Worm (Caenorhabditis elegans): ENCODE measurements around the gene ubxn-2.
A peak's percentile ranks its signal among the peaks of the same experiment; 100 is the strongest.

ubxn-2 gene

DNA sequence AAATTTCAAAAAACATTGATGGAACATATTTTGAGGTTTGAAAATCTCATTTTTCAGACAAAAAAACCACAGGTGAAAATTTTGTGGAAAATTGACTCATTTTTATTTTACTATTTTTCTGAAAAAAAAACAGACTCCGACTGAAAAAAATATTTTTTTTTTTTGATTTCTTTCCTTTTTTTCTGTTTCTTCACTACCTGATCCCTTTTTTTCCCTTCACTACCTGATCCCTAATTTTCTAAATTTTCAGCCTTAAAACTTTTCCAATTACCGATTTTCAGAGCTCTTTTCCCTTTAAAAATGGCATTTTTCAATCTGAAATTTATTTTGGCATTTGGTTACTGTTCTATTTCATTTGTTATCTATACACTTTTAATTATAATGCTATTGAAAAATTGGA is 36.8 kb upstream of the ubxn-2 start, which contains the start of gene Y54G2A.77:
Gene Y54G2A.77, plus strand, starts transcription at position 301 of the 400 bp plus-strand sequence.
- no peak for TF ChIP-seq nhr-237 (tag; optimal IDR thresholded peaks at IDR 0.05)
- no peak for TF ChIP-seq grh-1 (GFP tag; IDR thresholded peaks at IDR 0.05)
- no peak for TF ChIP-seq nhr-85 (tag)
- TF ChIP-seq ces-1 (GFP tag; optimal IDR thresholded peaks at IDR 0.05), result no peak
- TF ChIP-seq ceh-90 (tag; optimal IDR thresholded peaks at IDR 0.05), result no peak
- no peak for TF ChIP-seq ztf-11 (tag; optimal IDR thresholded peaks at IDR 0.05)
- no peak for TF ChIP-seq Y116A8C.19 (tag; optimal IDR thresholded peaks at IDR 0.05; ENCODE audit: borderline replicate concordance)
- TF ChIP-seq fkh-10 (GFP tag; optimal IDR thresholded peaks at IDR 0.05), result no peak
- TF ChIP-seq fkh-4 (tag; optimal IDR thresholded peaks at IDR 0.05; ENCODE audit: borderline replicate concordance), result no peak

DNA sequence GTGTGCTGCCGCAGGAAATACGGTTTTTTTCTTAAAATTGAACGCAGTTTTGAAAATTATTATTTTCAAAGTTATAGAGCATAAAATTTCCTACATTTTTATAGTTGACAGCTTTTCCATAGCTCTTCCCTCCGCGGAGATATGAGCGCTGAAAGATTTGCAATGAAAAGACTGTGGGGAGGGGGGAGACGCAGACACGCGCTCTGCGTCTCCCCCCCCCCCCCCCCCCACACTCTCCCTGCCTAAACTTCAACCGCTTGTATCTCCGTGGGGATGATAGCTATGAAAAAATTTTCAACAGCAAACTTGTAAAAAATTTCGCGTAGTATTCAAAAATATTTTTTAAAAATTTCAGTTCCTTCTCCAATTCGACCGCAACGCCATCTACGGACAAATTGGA is 35.9 kb upstream of the ubxn-2 start:
- TF ChIP-seq fkh-10 (GFP tag; optimal IDR thresholded peaks at IDR 0.05) (no peak), unc-30 (tag; optimal IDR thresholded peaks at IDR 0.05) (no peak), irx-1 (tag; optimal IDR thresholded peaks at IDR 0.05) (no peak), ets-5 (GFP tag; IDR thresholded peaks at IDR 0.05) (no peak), lin-14 (GFP tag; optimal IDR thresholded peaks at IDR 0.05) (no peak), sup-37 (GFP tag; optimal IDR thresholded peaks at IDR 0.05) (no peak), alr-1 (tag; optimal IDR thresholded peaks at IDR 0.05; ENCODE audit: borderline replicate concordance) (no peak), ceh-90 (tag; optimal IDR thresholded peaks at IDR 0.05) (no peak), tbx-2 (tag; optimal IDR thresholded peaks at IDR 0.05) (no peak), nhr-71 (tag; optimal IDR thresholded peaks at IDR 0.05) (no peak), rnt-1 (tag; optimal IDR thresholded peaks at IDR 0.05) (no peak), ztf-11 (tag; optimal IDR thresholded peaks at IDR 0.05) (no peak), ceh-88 (GFP tag; IDR thresholded peaks at IDR 0.05) (no peak), nhr-84 (tag; optimal IDR thresholded peaks at IDR 0.05) (no peak), dsc-1 (tag; optimal IDR thresholded peaks at IDR 0.05) (no peak), efl-3 (GFP tag; optimal IDR thresholded peaks at IDR 0.05) (no peak), ces-1 (GFP tag; optimal IDR thresholded peaks at IDR 0.05) (no peak), nhr-76 (tag; optimal IDR thresholded peaks at IDR 0.05) (no peak), unc-130 (tag; optimal IDR thresholded peaks at IDR 0.05) (no peak)

DNA sequence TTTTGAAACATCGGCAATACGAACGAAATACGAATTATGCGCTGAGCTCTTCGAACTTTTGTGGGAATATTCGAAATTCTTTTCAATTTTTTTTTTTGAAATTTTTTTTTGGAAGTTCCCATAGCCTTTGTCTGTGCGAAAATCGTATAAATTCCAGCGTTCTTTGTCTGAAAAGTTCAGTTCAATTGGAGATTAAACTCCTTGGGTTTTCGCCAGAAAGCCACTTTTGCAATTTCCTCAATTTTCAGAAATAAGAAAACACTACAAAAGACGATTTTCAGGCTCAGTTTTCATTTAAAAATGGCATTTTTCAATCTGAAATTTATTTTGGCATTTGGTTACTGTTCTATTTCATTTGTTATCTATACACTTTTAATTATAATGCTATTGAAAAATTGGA is 33.5 kb upstream of the ubxn-2 start, which contains the start of gene Y54G2A.38:
Gene Y54G2A.38, plus strand, starts transcription at position 301 of the 400 bp plus-strand sequence.
- TF ChIP-seq ama-1 (optimal IDR thresholded peaks at IDR 0.05) (no peak), tlp-1 (tag; optimal IDR thresholded peaks at IDR 0.05) (no peak), nhr-71 (tag; optimal IDR thresholded peaks at IDR 0.05) (no peak), unc-98 (GFP tag; IDR thresholded peaks at IDR 0.05) (no peak), unc-62 (GFP tag; optimal IDR thresholded peaks at IDR 0.05) (no peak), unc-30 (tag; optimal IDR thresholded peaks at IDR 0.05) (no peak), fkh-8 (tag; optimal IDR thresholded peaks at IDR 0.05) (no peak), fos-1 (tag; optimal IDR thresholded peaks at IDR 0.05) (no peak), mdl-1 (tag; optimal IDR thresholded peaks at IDR 0.05) (no peak), irx-1 (tag; optimal IDR thresholded peaks at IDR 0.05) (no peak), ztf-4 (tag; optimal IDR thresholded peaks at IDR 0.05) (no peak)

DNA sequence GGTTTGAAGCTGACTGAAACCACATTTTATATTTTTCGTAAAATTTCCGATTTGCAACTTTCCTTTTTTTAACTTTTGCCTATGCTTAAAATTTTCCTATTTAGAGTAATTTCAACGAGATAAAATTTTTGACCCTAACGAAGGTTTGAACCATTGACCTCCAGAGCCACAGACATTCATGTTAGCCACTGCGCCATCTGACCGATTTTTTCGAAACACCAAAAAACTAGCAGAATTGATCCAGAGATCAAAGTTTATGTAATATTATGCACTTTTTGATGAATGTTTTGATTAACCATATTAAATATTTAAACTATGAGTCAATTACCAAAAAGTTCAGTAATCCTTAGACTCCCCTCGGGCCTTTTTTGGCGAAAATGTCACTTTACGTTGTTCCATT is 32.5 kb upstream of the ubxn-2 start:
- TF ChIP-seq unc-62 (GFP tag; optimal IDR thresholded peaks at IDR 0.05) (no peak), vab-15 (tag; optimal IDR thresholded peaks at IDR 0.05) (no peak), jun-1 (tag; optimal IDR thresholded peaks at IDR 0.05) (no peak), lin-39 (tag; optimal IDR thresholded peaks at IDR 0.05) (no peak), egl-13 (tag; optimal IDR thresholded peaks at IDR 0.05) (no peak), nhr-11 (tag; optimal IDR thresholded peaks at IDR 0.05) (no peak)

DNA sequence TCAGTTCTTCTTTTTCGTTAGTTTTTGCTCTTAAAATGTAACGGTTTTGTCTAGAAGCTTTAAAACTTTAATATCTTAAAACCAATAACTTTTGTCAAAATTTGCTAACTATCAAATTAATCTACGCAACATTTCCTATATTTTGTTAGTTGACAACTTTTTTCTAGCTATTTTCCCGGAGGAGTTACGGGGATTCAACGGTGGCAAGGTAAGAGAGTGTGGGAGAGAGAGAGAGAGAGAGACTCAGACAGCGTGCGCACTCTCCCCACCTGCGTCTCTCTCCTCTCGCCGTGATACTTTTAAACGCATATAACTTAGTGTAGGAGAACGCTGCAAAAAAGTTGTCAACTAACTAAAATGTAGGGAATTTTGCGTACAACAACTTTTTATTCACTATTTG is 27.9 kb upstream of the ubxn-2 start:
- TF ChIP-seq efl-1 (optimal IDR thresholded peaks at IDR 0.05), result no peak
- TF ChIP-seq efl-1 (GFP tag; optimal IDR thresholded peaks at IDR 0.05 in 1 of 2), result peak in 1 of 2 experiments; percentile 91
- no peak for TF ChIP-seq lsy-2 (tag; optimal IDR thresholded peaks at IDR 0.05)

All from whole organism, L1 larva.